Fruit fly (Drosophila melanogaster): ENCODE data around the gene CG15525.

- no peak for TF ChIP-seq EcR (GFP tag; optimal IDR thresholded peaks at IDR 0.05)
- TF ChIP-seq pan (optimal IDR thresholded peaks at IDR 0.05): no peak
These were observed 2.8 kb upstream of the CG15525 start, which contains the start of gene Tace for dm6 chr3R:30000286-30000685.
